Fruit fly (Drosophila melanogaster) S2 (cell line): ENCODE results near the gene CG32271.
A peak's percentile ranks its signal among the peaks of the same experiment; 100 is the strongest.

Experiments used
- CG8478 ChIP-seq: fragments of >200 bp; optimal IDR thresholded peaks from 2 replicates; lab custom pipeline; 2018
- CTCF ChIP-seq, 2 experiments: fragments of >200 bp; optimal IDR thresholded peaks; 2 replicates each; lab custom pipeline; 2018

- no peak for TF ChIP-seq CG8478
- TF ChIP-seq CTCF (optimal IDR thresholded peaks at IDR 0.05; lab: Kevin White, UChicago) = peak in 1 of 2 experiments; percentile 46
Observed at dm6 chr3L:3178530-3179096, 24.3 kb downstream of the CG32271 start, which contains the start of the genes MnM and Girdin.
